Worm (Caenorhabditis elegans): ENCODE measurements around the gene sre-52.

The sre-52 gene

ce11 chrII:12339152-12339551 is 3.6 kb downstream of the sre-52 start (continued):
- TF ChIP-seq Y22D7AL.16 (tag; optimal IDR thresholded peaks at IDR 0.05), result no peak
- no peak for TF ChIP-seq pha-4 (tag; optimal IDR thresholded peaks at IDR 0.05)
- TF ChIP-seq ceh-34 (tag; optimal IDR thresholded peaks at IDR 0.05), result peak; percentile 30
- TF ChIP-seq T23F11.4 (GFP tag; optimal IDR thresholded peaks at IDR 0.05), result no peak
- peak; percentile 53 for TF ChIP-seq ref-2 (tag; optimal IDR thresholded peaks at IDR 0.05)
- TF ChIP-seq sdc-2 (tag; optimal IDR thresholded peaks at IDR 0.05), result no peak
- TF ChIP-seq che-1 (tag; optimal IDR thresholded peaks at IDR 0.05), result no peak
- no peak for TF ChIP-seq mec-3 (tag; optimal IDR thresholded peaks at IDR 0.05; ENCODE audit: borderline replicate concordance)
- no peak for TF ChIP-seq dmd-4 (tag; optimal IDR thresholded peaks at IDR 0.05; ENCODE audit: borderline replicate concordance)
- TF ChIP-seq rnt-1 (tag; optimal IDR thresholded peaks at IDR 0.05), result peak; percentile 7
- no peak for TF ChIP-seq hlh-8 (tag; optimal IDR thresholded peaks at IDR 0.05)
- TF ChIP-seq elt-4 (tag; optimal IDR thresholded peaks at IDR 0.05), result no peak
- no peak for TF ChIP-seq nhr-232 (tag; optimal IDR thresholded peaks at IDR 0.05)
- no peak for TF ChIP-seq ahr-1 (tag; optimal IDR thresholded peaks at IDR 0.05)
- no peak for TF ChIP-seq ceh-45 (GFP tag; IDR thresholded peaks at IDR 0.05)
- peak; percentile 12 for TF ChIP-seq elt-2 (tag; optimal IDR thresholded peaks at IDR 0.05)
- no peak for TF ChIP-seq odd-2 (tag; optimal IDR thresholded peaks at IDR 0.05)
- TF ChIP-seq unc-55 (GFP tag; optimal IDR thresholded peaks at IDR 0.05), result peak; percentile 28
- TF ChIP-seq pqm-1 (tag; optimal IDR thresholded peaks at IDR 0.05), result no peak
- no peak for TF ChIP-seq hlh-13 (GFP tag; optimal IDR thresholded peaks at IDR 0.05)
- no peak for TF ChIP-seq K02D7.2 (tag; optimal IDR thresholded peaks at IDR 0.05)
- no peak for TF ChIP-seq nhr-11 (tag; optimal IDR thresholded peaks at IDR 0.05)
- no peak for TF ChIP-seq C38D4.7 (GFP tag; optimal IDR thresholded peaks at IDR 0.05)

ce11 chrII:12339644-12340043 is 4.1 kb downstream of the sre-52 start, which contains the start of gene sop-2:
TSS of gene sop-2 (plus strand) at chrII:12339944.
- TF ChIP-seq ceh-48 (tag; optimal IDR thresholded peaks at IDR 0.05) (no peak), ceh-2 (tag; optimal IDR thresholded peaks at IDR 0.05) (no peak), hlh-8 (tag; optimal IDR thresholded peaks at IDR 0.05) (no peak), elt-2 (tag; optimal IDR thresholded peaks at IDR 0.05) (no peak), ama-1 (optimal IDR thresholded peaks at IDR 0.05) (no peak), che-1 (tag; optimal IDR thresholded peaks at IDR 0.05) (no peak), elt-4 (tag; optimal IDR thresholded peaks at IDR 0.05) (no peak), lim-6 (tag; optimal IDR thresholded peaks at IDR 0.05) (no peak), sdc-2 (tag; optimal IDR thresholded peaks at IDR 0.05) (no peak), tbx-2 (tag; optimal IDR thresholded peaks at IDR 0.05) (no peak), ref-2 (tag; optimal IDR thresholded peaks at IDR 0.05) (no peak), nhr-11 (tag; optimal IDR thresholded peaks at IDR 0.05) (no peak), dmd-4 (tag; optimal IDR thresholded peaks at IDR 0.05; ENCODE audit: borderline replicate concordance) (no peak), ceh-30 (tag; optimal IDR thresholded peaks at IDR 0.05) (no peak), fkh-6 (tag; optimal IDR thresholded peaks at IDR 0.05) (no peak), pat-9 (tag; optimal IDR thresholded peaks at IDR 0.05) (no peak), nhr-232 (tag; optimal IDR thresholded peaks at IDR 0.05) (no peak), F13H6.1 (tag; optimal IDR thresholded peaks at IDR 0.05) (no peak), C38D4.7 (GFP tag; optimal IDR thresholded peaks at IDR 0.05) (no peak), lin-11 (tag; optimal IDR thresholded peaks at IDR 0.05) (no peak)

DNA sequence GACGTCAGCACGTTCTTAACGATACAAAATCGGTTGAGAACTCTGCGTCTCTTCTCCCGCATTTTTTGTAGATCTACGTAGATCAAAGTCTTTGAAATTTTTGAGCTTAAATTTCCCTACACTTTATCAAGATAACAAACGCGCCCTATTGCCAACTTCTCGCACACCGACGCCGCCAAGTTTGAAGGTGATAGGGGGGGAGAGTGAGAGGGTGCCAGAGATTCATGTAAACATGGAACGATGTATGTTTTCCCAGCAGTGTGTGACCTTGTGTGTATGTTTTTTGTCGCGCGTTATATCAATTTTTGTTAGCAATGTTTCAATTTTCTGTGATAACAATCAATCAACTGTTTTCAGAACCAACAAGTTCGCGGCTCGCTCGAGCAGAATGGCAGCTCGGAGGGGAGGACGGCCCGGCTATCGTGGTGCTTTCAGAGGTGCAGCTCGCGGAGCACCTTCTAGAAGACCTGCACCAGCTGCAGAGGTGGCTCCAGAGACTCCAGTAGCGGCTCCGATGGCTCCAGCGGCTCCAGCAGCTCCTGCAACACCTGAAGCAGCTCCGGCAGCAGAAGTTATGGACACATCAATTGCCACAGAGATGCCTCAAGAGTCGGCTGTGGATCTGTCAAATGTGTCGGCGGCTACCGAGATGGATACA is 6.2 kb downstream of the sre-52 start:
- TF ChIP-seq ceh-48 (tag; optimal IDR thresholded peaks at IDR 0.05) (no peak), unc-86 (tag; optimal IDR thresholded peaks at IDR 0.05) (no peak), ceh-34 (tag; optimal IDR thresholded peaks at IDR 0.05) (no peak), ceh-9 (tag; optimal IDR thresholded peaks at IDR 0.05) (no peak), che-1 (tag; optimal IDR thresholded peaks at IDR 0.05) (no peak), sdc-2 (tag; optimal IDR thresholded peaks at IDR 0.05) (no peak), mec-3 (tag; optimal IDR thresholded peaks at IDR 0.05; ENCODE audit: borderline replicate concordance) (no peak), ztf-16 (tag; optimal IDR thresholded peaks at IDR 0.05) (no peak), madf-2 (tag; optimal IDR thresholded peaks at IDR 0.05) (no peak), pros-1 (tag; optimal IDR thresholded peaks at IDR 0.05) (no peak), F13H6.1 (tag; optimal IDR thresholded peaks at IDR 0.05) (no peak), T23F11.4 (GFP tag; optimal IDR thresholded peaks at IDR 0.05) (no peak), ttx-3 (tag; optimal IDR thresholded peaks at IDR 0.05) (no peak), pax-1 (tag; optimal IDR thresholded peaks at IDR 0.05) (no peak), lim-6 (tag; optimal IDR thresholded peaks at IDR 0.05) (no peak), npax-4 (tag; optimal IDR thresholded peaks at IDR 0.05) (no peak), C38D4.7 (GFP tag; optimal IDR thresholded peaks at IDR 0.05) (no peak), unc-3 (GFP tag; conservative IDR thresholded peaks at IDR 0.05) (no peak), unc-3 (tag; optimal IDR thresholded peaks at IDR 0.05) (no peak)

All from whole organism, late embryonic.